Worm (Caenorhabditis elegans) whole organism, mixed stage, embryonic: ENCODE results near the gene R08F11.4.

Experiments
- ceh-39 ChIP-seq: fragments of 150-350 bp; optimal IDR thresholded peaks from 2 replicates; lab custom pipeline; 2014; ENCODE audit warnings: missing biosample characterization, missing genetic modification characterization
- ces-1 ChIP-seq: fragments of 150-350 bp; optimal IDR thresholded peaks from 2 replicates; lab custom pipeline; 2014; ENCODE audit warnings: missing biosample characterization, missing genetic modification reagents, missing genetic modification characterization
- drap-1 ChIP-seq: fragments of 200-800 bp; sonication (Bioruptor generic); optimal IDR thresholded peaks from 3 replicates; lab custom pipeline; 2018; ENCODE audit warnings: mild to moderate bottlenecking, missing genetic modification characterization, missing compliant biosample characterization
- elt-1 ChIP-seq: sonication (generic microtip); optimal IDR thresholded peaks from 2 replicates; lab custom pipeline; 2017; ENCODE audit warnings: missing genetic modification characterization, mild to moderate bottlenecking, missing compliant biosample characterization, antibody characterized with exemption, moderate library complexity, borderline replicate concordance; ENCODE audit not compliant: insufficient read depth
- lin-13 ChIP-seq: fragments of 150-350 bp; optimal IDR thresholded peaks from 2 replicates; lab custom pipeline; 2014; ENCODE audit warnings: missing biosample characterization, missing genetic modification characterization
- nhr-12 ChIP-seq: fragments of 150-350 bp; optimal IDR thresholded peaks from 2 replicates; lab custom pipeline; 2014; ENCODE audit warnings: missing biosample characterization, missing genetic modification characterization
- nhr-237 ChIP-seq: fragments of 150-350 bp; optimal IDR thresholded peaks from 2 replicates; lab custom pipeline; 2014; ENCODE audit warnings: missing biosample characterization, missing genetic modification characterization
- pha-4 ChIP-seq: fragments of 150-350 bp; optimal IDR thresholded peaks from 2 replicates; lab custom pipeline; 2018; ENCODE audit warnings: missing biosample characterization, missing genetic modification reagents, missing genetic modification characterization
- snpc-4 ChIP-seq: fragments of 150-350 bp; optimal IDR thresholded peaks from 2 replicates; lab custom pipeline; 2014; ENCODE audit warnings: missing biosample characterization, missing genetic modification characterization
- unc-120 ChIP-seq: sonication (generic microtip); optimal IDR thresholded peaks from 2 replicates; lab custom pipeline; 2017; ENCODE audit warnings: missing genetic modification characterization, missing compliant biosample characterization; ENCODE audit not compliant: poor library complexity, severe bottlenecking
- unc-39 ChIP-seq: fragments of 150-350 bp; optimal IDR thresholded peaks from 2 replicates; lab custom pipeline; 2014; ENCODE audit warnings: missing biosample characterization, missing genetic modification characterization
- unc-62 ChIP-seq: fragments of 150-350 bp; optimal IDR thresholded peaks from 2 replicates; lab custom pipeline; 2014; ENCODE audit warnings: missing biosample characterization, missing genetic modification reagents, missing genetic modification characterization
- ztf-11 ChIP-seq: fragments of 150-350 bp; optimal IDR thresholded peaks from 2 replicates; lab custom pipeline; 2014; ENCODE audit warnings: missing biosample characterization, missing genetic modification characterization

DNA sequence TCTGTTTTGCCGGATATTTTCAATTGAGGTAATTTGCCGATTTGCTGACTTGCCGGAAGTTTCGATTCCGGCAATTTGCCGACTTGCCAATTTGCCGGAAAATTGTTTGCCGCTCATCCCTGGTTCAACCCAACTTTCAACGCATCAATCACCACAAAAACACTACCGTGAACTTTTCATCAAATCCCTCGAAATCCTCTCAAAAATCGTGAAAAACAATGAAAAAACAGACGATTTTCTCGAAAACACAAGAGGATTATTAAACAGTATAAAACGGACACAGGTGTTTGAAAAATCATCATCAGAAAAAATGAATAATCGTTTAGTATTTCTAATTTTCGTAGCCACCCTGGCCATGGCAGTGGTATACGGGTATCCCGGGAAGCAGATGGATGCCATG lies 38.4 kb downstream of the R08F11.4 start, which contains the start of gene Y39H10A.1:
- TF ChIP-seq ztf-11 = no peak
- no peak for TF ChIP-seq lin-13 (tag; lab: Kevin White, UChicago)
- no peak for TF ChIP-seq unc-62 (GFP tag; lab: Kevin White, UChicago)
- no peak for TF ChIP-seq pha-4 (tag; lab: Kevin White, UChicago)
- no peak for TF ChIP-seq nhr-237
- no peak for TF ChIP-seq unc-39 (tag; lab: Kevin White, UChicago)
- no peak for TF ChIP-seq snpc-4 (tag; lab: Kevin White, UChicago)
- TF ChIP-seq elt-1 (tag; lab: Kevin White, UChicago) = no peak
- TF ChIP-seq ceh-39 = no peak
- TF ChIP-seq unc-120 (tag; lab: Kevin White, UChicago) = no peak
- no peak for TF ChIP-seq ces-1
- no peak for TF ChIP-seq nhr-12 (tag; lab: Kevin White, UChicago)
- no peak for TF ChIP-seq drap-1 (GFP tag; lab: Kevin White, UChicago)
